Worm (Caenorhabditis elegans): Measurements from ENCODE around the gene mrpl-50.

- TF ChIP-seq ama-1 (optimal IDR thresholded peaks at IDR 0.05) (no peak), scrt-1 (GFP tag; IDR thresholded peaks at IDR 0.05) (no peak), tra-4 (tag; optimal IDR thresholded peaks at IDR 0.05) (no peak), hmbx-1 (tag; optimal IDR thresholded peaks at IDR 0.05) (no peak), flt-1 (GFP tag; IDR thresholded peaks at IDR 0.05) (no peak), hmg-4 (GFP tag; optimal IDR thresholded peaks at IDR 0.05) (no peak), hnd-1 (tag; optimal IDR thresholded peaks at IDR 0.05) (no peak)
These were observed 17.1 kb upstream of the mrpl-50 start for ce11 chrII:8912523-8913017.
